Worm (Caenorhabditis elegans) whole organism, L4/young adult: ENCODE data around the gene npr-8.
"Not testable (repeated sequence)": the region's sequence is repeated elsewhere in the genome, so short reads cannot be mapped to it uniquely, and the experiment has no call there.

Experiments used
- W03F9.2 ChIP-seq: fragments of 150-350 bp; optimal IDR thresholded peaks from 2 replicates; lab custom pipeline; 2014; ENCODE audit warnings: missing biosample characterization, missing genetic modification characterization
- him-1 ChIP-seq: sonication (generic microtip); optimal IDR thresholded peaks from 2 replicates; lab custom pipeline; 2016; ENCODE audit warnings: missing genotype, missing genetic modification reagents, missing genetic modification characterization, missing compliant biosample characterization

DNA sequence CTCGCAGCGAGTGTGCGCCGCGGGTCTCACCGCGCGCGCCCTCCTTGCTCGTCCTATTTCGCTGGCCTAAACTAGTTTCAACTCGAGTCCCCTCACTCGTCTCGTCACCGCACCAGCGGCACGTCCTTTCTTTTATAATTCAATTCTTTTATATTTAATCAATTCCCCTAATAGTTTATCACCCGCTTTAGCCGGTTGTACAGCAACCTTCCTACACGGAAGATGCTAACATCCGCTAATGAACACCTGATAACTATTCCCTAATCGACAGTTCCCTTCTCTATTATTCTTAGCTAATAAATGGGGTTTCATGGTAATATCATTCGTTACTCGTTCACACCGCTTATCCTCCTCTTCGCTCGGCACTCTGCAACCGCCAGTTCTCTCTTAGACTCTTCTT is 11.8 kb upstream of the npr-8 start, which contains the start of gene C56G3.2:
- not testable (repeated sequence) for TF ChIP-seq him-1, W03F9.2 (tag; lab: Kevin White, UChicago)
